Worm (Caenorhabditis elegans): ENCODE data around the gene H32C10.1.
A peak's percentile ranks its signal among the peaks of the same experiment; 100 is the strongest.

DNA sequence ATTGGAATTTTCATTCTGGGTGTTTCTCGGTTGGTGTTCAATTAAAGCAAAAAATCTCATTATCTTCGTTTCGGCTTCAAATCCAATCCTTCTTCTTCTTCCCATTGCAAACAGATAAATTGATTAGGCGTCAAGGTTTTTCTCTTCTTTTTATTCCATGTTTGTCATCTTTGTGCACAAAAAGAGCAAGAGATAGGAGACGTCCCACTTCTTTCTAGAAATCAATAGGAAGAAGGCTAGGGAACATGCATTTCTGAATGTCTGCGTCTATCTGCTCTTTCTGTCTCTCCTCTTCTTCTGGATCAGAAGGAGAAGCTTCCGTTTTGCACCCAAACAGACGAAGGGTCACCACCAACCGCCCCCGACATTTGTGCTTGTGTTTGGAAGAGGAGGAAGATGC, 18.8 kb downstream of the H32C10.1 start:
- TF ChIP-seq W03F9.2 (tag; optimal IDR thresholded peaks at IDR 0.05) (no peak), him-1 (tag; optimal IDR thresholded peaks at IDR 0.05) (peak; percentile 41), dao-5 (tag; optimal IDR thresholded peaks at IDR 0.05) (no peak)

Data from whole organism, L4/young adult.